Fruit fly (Drosophila melanogaster): ENCODE data around the gene Gr64c.

dm6 chr3L:4080278-4080677 lies 51.9 kb downstream of the Gr64c start:
- TF ChIP-seq CG7045 (GFP tag; optimal IDR thresholded peaks at IDR 0.05) (no peak), CG14711 (tag; optimal IDR thresholded peaks at IDR 0.05) (no peak), pad (GFP tag; optimal IDR thresholded peaks at IDR 0.05) (no peak), CG11617 (GFP tag; optimal IDR thresholded peaks at IDR 0.05) (no peak), CG12768 (GFP tag; optimal IDR thresholded peaks at IDR 0.05) (no peak), kay (GFP tag; ENCODE audit: borderline replicate concordance) (no peak)
